3 fruit fly cellular contexts compared by ENCODE assay signal in genomic region chr3R:8126316-8127150, dm6.
TF ChIP-seq lines count a peak whose summit lies in the region.

Gene CG9667 (minus strand): TSS chr3R:8126357.
Gene Arl8 (plus strand): TSS chr3R:8126605.

TF ChIP-seq in whole organism, embryonic, 481 proteins besides CTCF, POLR2A, EP300 and RAD21 (continued from another document and continues in another):
- TF ChIP-seq CG30403 (GFP tag; optimal IDR thresholded peaks at IDR 0.05; lab: Kevin White, UChicago) (peak; percentile 71), dati (GFP tag; IDR thresholded peaks at IDR 0.05; lab: Robert Waterston, UW) (no peak), da (GFP tag; optimal IDR thresholded peaks at IDR 0.05; lab: Kevin White, UChicago) (no peak), CG17829 (tag; optimal IDR thresholded peaks at IDR 0.05; lab: Kevin White, UChicago) (peak; percentile 79), Trl (optimal IDR thresholded peaks at IDR 0.05; lab: Kevin White, UChicago) (peak in 1 of 2 experiments; percentile 37), Trl (GFP tag; optimal IDR thresholded peaks at IDR 0.05; lab: Kevin White, UChicago) (no peak), ranshi (GFP tag; IDR thresholded peaks at IDR 0.05; lab: Robert Waterston, UW) (peak; percentile 70; the same call in 1 of the 2 replicates), CG10147 (GFP tag; optimal IDR thresholded peaks at IDR 0.05; lab: Kevin White, UChicago) (peak; percentile 68), HLH54F (GFP tag; optimal IDR thresholded peaks at IDR 0.05; lab: Kevin White, UChicago) (peak; percentile 16), H2.0 (GFP tag; IDR thresholded peaks at IDR 0.05; lab: Robert Waterston, UW) (peak; percentile 32; the same call in 1 of the 2 replicates), Sox102F (GFP tag; optimal IDR thresholded peaks at IDR 0.05; lab: Kevin White, UChicago) (peak; percentile 64), Doc3 (GFP tag; IDR thresholded peaks at IDR 0.05; lab: Robert Waterston, UW; ENCODE audit: partially characterized antibody) (0 out of 3 replicates have a peak, but pooled peaks have one; percentile 26), CG12155 (GFP tag; optimal IDR thresholded peaks at IDR 0.05; lab: Kevin White, UChicago) (peak; percentile 61), CG10274 (GFP tag; optimal IDR thresholded peaks at IDR 0.05; lab: Kevin White, UChicago) (no peak), Ada2b (GFP tag; IDR thresholded peaks at IDR 0.05; lab: Robert Waterston, UW) (peak; percentile 55; the same call in 1 of the 2 replicates), Aef1 (GFP tag; IDR thresholded peaks at IDR 0.05; lab: Robert Waterston, UW) (peak; percentile 58), CG17568 (GFP tag; optimal IDR thresholded peaks at IDR 0.05; lab: Kevin White, UChicago) (peak; percentile 44), Lim3 (GFP tag; IDR thresholded peaks at IDR 0.05; lab: Robert Waterston, UW) (no peak), CG1792 (GFP tag; optimal IDR thresholded peaks at IDR 0.05; lab: Kevin White, UChicago) (no peak), CG4282 (GFP tag; optimal IDR thresholded peaks at IDR 0.05; lab: Kevin White, UChicago) (no peak), onecut (GFP tag; IDR thresholded peaks at IDR 0.05; lab: Robert Waterston, UW) (no peak), CG12744 (GFP tag; optimal IDR thresholded peaks at IDR 0.05; lab: Kevin White, UChicago) (no peak), CG5180 (GFP tag; optimal IDR thresholded peaks at IDR 0.05; lab: Kevin White, UChicago) (no peak), zfh1 (GFP tag; IDR thresholded peaks at IDR 0.05; lab: Robert Waterston, UW) (peak; percentile 40; the same call in 2 of the 3 replicates), CG31441 (GFP tag; IDR thresholded peaks at IDR 0.05; lab: Robert Waterston, UW) (peak; percentile 77), CG6689 (GFP tag; IDR thresholded peaks at IDR 0.05; lab: Robert Waterston, UW) (peak; percentile 44), CG11093 (GFP tag; IDR thresholded peaks at IDR 0.05; lab: Robert Waterston, UW) (0 out of 3 replicates have a peak, but pooled peaks have one; percentile 26), Hmx (GFP tag; optimal IDR thresholded peaks at IDR 0.05; lab: Kevin White, UChicago) (no peak), CG12104 (GFP tag; optimal IDR thresholded peaks at IDR 0.05; lab: Kevin White, UChicago) (peak; percentile 70), wor (GFP tag; IDR thresholded peaks at IDR 0.05; lab: Robert Waterston, UW) (no peak), unpg (GFP tag; optimal IDR thresholded peaks at IDR 0.05; lab: Kevin White, UChicago) (peak; percentile 62), CG12942 (GFP tag; optimal IDR thresholded peaks at IDR 0.05; lab: Kevin White, UChicago) (peak; percentile 44), Poxn (GFP tag; IDR thresholded peaks at IDR 0.05; lab: Robert Waterston, UW) (no peak), CG18764 (GFP tag; optimal IDR thresholded peaks at IDR 0.05; lab: Kevin White, UChicago) (peak; percentile 53), klu (GFP tag; IDR thresholded peaks at IDR 0.05; lab: Robert Waterston, UW) (peak; percentile 50), CG12659 (GFP tag; optimal IDR thresholded peaks at IDR 0.05; lab: Kevin White, UChicago) (peak; percentile 86), CG10462 (GFP tag; optimal IDR thresholded peaks at IDR 0.05; lab: Kevin White, UChicago) (peak; percentile 29), CG17359 (tag; optimal IDR thresholded peaks at IDR 0.05; lab: Kevin White, UChicago) (peak; percentile 57), pnt (GFP tag; optimal IDR thresholded peaks at IDR 0.05; lab: Kevin White, UChicago) (no peak), Hmr (GFP tag; optimal IDR thresholded peaks at IDR 0.05; lab: Kevin White, UChicago) (peak; percentile 67), danr (GFP tag; IDR thresholded peaks at IDR 0.05; lab: Robert Waterston, UW) (no peak), gcm (GFP tag; optimal IDR thresholded peaks at IDR 0.05; lab: Kevin White, UChicago) (peak; percentile 31), Doc2 (GFP tag; IDR thresholded peaks at IDR 0.05; lab: Robert Waterston, UW) (no peak)

TF ChIP-seq in whole organism, prepupa, 60 proteins besides CTCF, POLR2A, EP300 and RAD21 (continued from another document):
- TF ChIP-seq CG34406 (GFP tag; optimal IDR thresholded peaks at IDR 0.05; lab: Kevin White, UChicago), result peak; percentile 26
- TF ChIP-seq Hr38 (GFP tag; optimal IDR thresholded peaks at IDR 0.05; lab: Kevin White, UChicago), result no peak
- TF ChIP-seq dsx (GFP tag; optimal IDR thresholded peaks at IDR 0.05; lab: Kevin White, UChicago; ENCODE audit: poor library complexity, severe bottlenecking), result peak; percentile 84
- TF ChIP-seq OdsH (GFP tag; optimal IDR thresholded peaks at IDR 0.05; lab: Kevin White, UChicago), result peak; percentile 51
- TF ChIP-seq CG31627 (GFP tag; optimal IDR thresholded peaks at IDR 0.05; lab: Kevin White, UChicago), result peak; percentile 40
- TF ChIP-seq CG8119 (GFP tag; IDR thresholded peaks at IDR 0.05; lab: Robert Waterston, UW), result 0 out of 3 replicates have a peak, but pooled peaks have one; percentile 15
- peak; percentile 38 for TF ChIP-seq CG11902 (GFP tag; optimal IDR thresholded peaks at IDR 0.05; lab: Kevin White, UChicago)
- no peak for TF ChIP-seq CG11294 (GFP tag; IDR thresholded peaks at IDR 0.05; lab: Robert Waterston, UW)
- no peak for TF ChIP-seq fd59A (GFP tag; optimal IDR thresholded peaks at IDR 0.05; lab: Kevin White, UChicago)
- TF ChIP-seq achi (GFP tag; optimal IDR thresholded peaks at IDR 0.05; lab: Kevin White, UChicago), result peak; percentile 28
- peak; percentile 27 for TF ChIP-seq CG10669 (GFP tag; optimal IDR thresholded peaks at IDR 0.05; lab: Kevin White, UChicago)
- TF ChIP-seq fkh (GFP tag; optimal IDR thresholded peaks at IDR 0.05; lab: Kevin White, UChicago), result peak; percentile 37
- peak; percentile 44 for TF ChIP-seq cyc (GFP tag; optimal IDR thresholded peaks at IDR 0.05; lab: Kevin White, UChicago)
- TF ChIP-seq spab (GFP tag; optimal IDR thresholded peaks at IDR 0.05; lab: Kevin White, UChicago), result no peak
- no peak for TF ChIP-seq CG16779 (tag; optimal IDR thresholded peaks at IDR 0.05; lab: Kevin White, UChicago)
- TF ChIP-seq Sox14 (GFP tag; optimal IDR thresholded peaks at IDR 0.05; lab: Kevin White, UChicago), result peak; percentile 51
- no peak for TF ChIP-seq CG4318 (GFP tag; optimal IDR thresholded peaks at IDR 0.05; lab: Kevin White, UChicago)
- peak; percentile 15 for TF ChIP-seq Ets21C (GFP tag; optimal IDR thresholded peaks at IDR 0.05; lab: Kevin White, UChicago)
- no peak for TF ChIP-seq fd85E (GFP tag; optimal IDR thresholded peaks at IDR 0.05; lab: Kevin White, UChicago)
- peak; percentile 43 to 45 for TF ChIP-seq ss (GFP tag; optimal IDR thresholded peaks at IDR 0.05; lab: Kevin White, UChicago)
- peak; percentile 15 for TF ChIP-seq CG6792 (GFP tag; optimal IDR thresholded peaks at IDR 0.05; lab: Kevin White, UChicago)
- no peak for TF ChIP-seq vri (GFP tag; optimal IDR thresholded peaks at IDR 0.05; lab: Kevin White, UChicago)
- peak; percentile 24 for TF ChIP-seq net (GFP tag; optimal IDR thresholded peaks at IDR 0.05; lab: Kevin White, UChicago)
- peak; percentile 26 for TF ChIP-seq CG32006 (GFP tag; optimal IDR thresholded peaks at IDR 0.05; lab: Kevin White, UChicago)
- TF ChIP-seq Smox (GFP tag; optimal IDR thresholded peaks at IDR 0.05; lab: Kevin White, UChicago), result peak; percentile 29
- no peak for TF ChIP-seq salr (GFP tag; optimal IDR thresholded peaks at IDR 0.05; lab: Kevin White, UChicago)
- peak; percentile 2 for TF ChIP-seq Eip75B (GFP tag; optimal IDR thresholded peaks at IDR 0.05; lab: Kevin White, UChicago)
- TF ChIP-seq lz (GFP tag; optimal IDR thresholded peaks at IDR 0.05; lab: Kevin White, UChicago), result peak; percentile 34
- TF ChIP-seq CG6854 (GFP tag; optimal IDR thresholded peaks at IDR 0.05; lab: Kevin White, UChicago), result no peak
- TF ChIP-seq CG10631 (GFP tag; optimal IDR thresholded peaks at IDR 0.05; lab: Kevin White, UChicago), result peak; percentile 61
- TF ChIP-seq esn (GFP tag; optimal IDR thresholded peaks at IDR 0.05; lab: Kevin White, UChicago), result peak; percentile 57
- TF ChIP-seq eg (GFP tag; IDR thresholded peaks at IDR 0.05; lab: Robert Waterston, UW), result peak; percentile 42; the same call in 2 of the 3 replicates
- peak; percentile 37 for TF ChIP-seq topi (GFP tag; optimal IDR thresholded peaks at IDR 0.05; lab: Kevin White, UChicago)
- TF ChIP-seq dac (GFP tag; optimal IDR thresholded peaks at IDR 0.05; lab: Kevin White, UChicago), result no peak
- TF ChIP-seq Lpt (GFP tag; optimal IDR thresholded peaks at IDR 0.05; lab: Kevin White, UChicago), result no peak
- TF ChIP-seq Blimp-1 (GFP tag; optimal IDR thresholded peaks at IDR 0.05; lab: Kevin White, UChicago), result no peak
- TF ChIP-seq CG6276 (GFP tag; optimal IDR thresholded peaks at IDR 0.05; lab: Kevin White, UChicago), result no peak
- TF ChIP-seq CG6163 (GFP tag; IDR thresholded peaks at IDR 0.05; lab: Robert Waterston, UW), result peak; percentile 44; the same call in 1 of the 3 replicates
- TF ChIP-seq CG6808 (GFP tag; optimal IDR thresholded peaks at IDR 0.05; lab: Kevin White, UChicago), result no peak
- TF ChIP-seq CG9139 (GFP tag; optimal IDR thresholded peaks at IDR 0.05; lab: Kevin White, UChicago), result peak; percentile 14
- peak; percentile 71 for TF ChIP-seq svp (GFP tag; lab: Kevin White, UChicago)

TF ChIP-seq in whole organism, wandering third instar larva, 38 proteins besides CTCF, POLR2A, EP300 and RAD21 (continued from another document):
- TF ChIP-seq h (GFP tag; optimal IDR thresholded peaks at IDR 0.05; lab: Kevin White, UChicago) (peak; percentile 58), Hr78 (GFP tag; optimal IDR thresholded peaks at IDR 0.05; lab: Kevin White, UChicago) (no peak), Vsx2 (GFP tag; optimal IDR thresholded peaks at IDR 0.05; lab: Kevin White, UChicago; ENCODE audit: partially characterized antibody) (no peak), dmrt93B (GFP tag; optimal IDR thresholded peaks at IDR 0.05; lab: Kevin White, UChicago) (peak; percentile 53), dl (GFP tag; optimal IDR thresholded peaks at IDR 0.05; lab: Kevin White, UChicago; ENCODE audit: insufficient read depth in 1 of 2, partially characterized antibody in 2 of 2) (no peak), Dif (GFP tag; optimal IDR thresholded peaks at IDR 0.05; lab: Kevin White, UChicago; ENCODE audit: partially characterized antibody) (no peak), Abd-B (GFP tag; optimal IDR thresholded peaks at IDR 0.05; lab: Kevin White, UChicago) (no peak), CG32264 (GFP tag; optimal IDR thresholded peaks at IDR 0.05; lab: Kevin White, UChicago) (no peak), foxo (GFP tag; optimal IDR thresholded peaks at IDR 0.05; lab: Kevin White, UChicago) (peak in 1 of 2 experiments; percentile 57), lola (GFP tag; optimal IDR thresholded peaks at IDR 0.05; lab: Kevin White, UChicago) (no peak), dsf (GFP tag; optimal IDR thresholded peaks at IDR 0.05; lab: Kevin White, UChicago; ENCODE audit: borderline replicate concordance) (no peak), usp (GFP tag; optimal IDR thresholded peaks at IDR 0.05; lab: Kevin White, UChicago) (no peak), brk (GFP tag; optimal IDR thresholded peaks at IDR 0.05; lab: Kevin White, UChicago) (peak; percentile 79), pan (optimal IDR thresholded peaks at IDR 0.05; lab: Kevin White, UChicago) (no peak), br (GFP tag; optimal IDR thresholded peaks at IDR 0.05; lab: Kevin White, UChicago) (no peak)
